Worm (Caenorhabditis elegans) whole organism, midembryonic: ENCODE data around the gene mlt-8.

ENCODE experiments used
- T22C8.4 ChIP-seq: fragments of 200-800 bp; sonication (Bioruptor generic); IDR thresholded peaks from 2 replicates; pipeline ENCODE4 v1.3.6; 2022; ENCODE audit warnings: missing genetic modification characterization, missing compliant biosample characterization
- cog-1 ChIP-seq: sonication (generic microtip); optimal IDR thresholded peaks from 2 replicates; lab custom pipeline; 2016; ENCODE audit warnings: missing genetic modification characterization, missing compliant biosample characterization
- flt-1 ChIP-seq: fragments of 200-800 bp; sonication (Bioruptor generic); IDR thresholded peaks from 2 replicates; pipeline ENCODE4 v1.3.6; 2022; ENCODE audit warnings: missing genetic modification characterization, missing compliant biosample characterization
- klf-2 ChIP-seq: fragments of 200-800 bp; sonication (Bioruptor generic); conservative IDR thresholded peaks from 2 replicates; pipeline ENCODE4 v1.3.6; 2022; ENCODE audit warnings: missing genetic modification reagents, missing genetic modification characterization, missing compliant biosample characterization
- med-1 ChIP-seq: sonication (generic microtip); optimal IDR thresholded peaks from 2 replicates; lab custom pipeline; 2017; ENCODE audit warnings: missing genetic modification characterization, mild to moderate bottlenecking, missing compliant biosample characterization, antibody characterized with exemption, missing genetic modification reagents; ENCODE audit not compliant: insufficient read depth
- ref-1 ChIP-seq: fragments of 200-800 bp; sonication (Bioruptor generic); conservative IDR thresholded peaks from 2 replicates; pipeline ENCODE4 v1.3.6; 2022; ENCODE audit warnings: missing genetic modification reagents, missing genetic modification characterization, missing compliant biosample characterization
- tab-1 ChIP-seq: fragments of 200-800 bp; sonication (Bioruptor generic); IDR thresholded peaks from 2 replicates; pipeline ENCODE4 v1.3.6; 2022; ENCODE audit warnings: missing genetic modification characterization, missing compliant biosample characterization
- ztf-23 ChIP-seq: fragments of 200-800 bp; sonication (Bioruptor generic); IDR thresholded peaks from 2 replicates; pipeline ENCODE4 v1.3.6; 2022; ENCODE audit warnings: missing genetic modification reagents, missing genetic modification characterization, missing compliant biosample characterization
- ztf-29 ChIP-seq: fragments of 200-800 bp; sonication (Bioruptor generic); IDR thresholded peaks from 2 replicates; pipeline ENCODE4 v1.3.6; 2022; ENCODE audit warnings: missing genetic modification reagents, missing genetic modification characterization, missing compliant biosample characterization

Gene mlt-8

ce11 chrII:577632-578031 is 5.7 kb upstream of the mlt-8 start, which contains the start of gene W08F4.7:
TSS of gene W08F4.7 (minus strand) at chrII:577732.
- TF ChIP-seq cog-1 (tag; lab: Kevin White, UChicago) (no peak), med-1 (GFP tag; lab: Kevin White, UChicago) (no peak), T22C8.4 (GFP tag; lab: Robert Waterston, UW) (no peak), ref-1 (no peak), tab-1 (GFP tag; lab: Robert Waterston, UW) (no peak), ztf-29 (GFP tag; lab: Robert Waterston, UW) (no peak), klf-2 (GFP tag; lab: Robert Waterston, UW) (no peak), ztf-23 (GFP tag; lab: Robert Waterston, UW) (no peak), flt-1 (GFP tag; lab: Robert Waterston, UW) (no peak)

ce11 chrII:574064-574463 is 2.2 kb upstream of the mlt-8 start:
- TF ChIP-seq cog-1 (tag; lab: Kevin White, UChicago) (no peak), T22C8.4 (GFP tag; lab: Robert Waterston, UW) (no peak), ztf-23 (GFP tag; lab: Robert Waterston, UW) (no peak), med-1 (GFP tag; lab: Kevin White, UChicago) (no peak), klf-2 (GFP tag; lab: Robert Waterston, UW) (no peak), ztf-29 (GFP tag; lab: Robert Waterston, UW) (no peak), ref-1 (no peak), flt-1 (GFP tag; lab: Robert Waterston, UW) (no peak), tab-1 (GFP tag; lab: Robert Waterston, UW) (no peak)

ce11 chrII:573580-573979 is 1.7 kb upstream of the mlt-8 start:
- TF ChIP-seq ztf-29 (GFP tag; lab: Robert Waterston, UW): peak; percentile 32; the same call in 1 of the 2 replicates

- TF ChIP-seq ztf-29 (GFP tag; lab: Robert Waterston, UW): no peak
- no peak for TF ChIP-seq ref-1
- TF ChIP-seq ztf-23 (GFP tag; lab: Robert Waterston, UW): no peak
- TF ChIP-seq med-1 (GFP tag; lab: Kevin White, UChicago): no peak
- no peak for TF ChIP-seq T22C8.4 (GFP tag; lab: Robert Waterston, UW)
- TF ChIP-seq klf-2 (GFP tag; lab: Robert Waterston, UW): no peak
- TF ChIP-seq tab-1 (GFP tag; lab: Robert Waterston, UW): no peak
- TF ChIP-seq cog-1 (tag; lab: Kevin White, UChicago): no peak
- no peak for TF ChIP-seq flt-1 (GFP tag; lab: Robert Waterston, UW)
Measured at ce11 chrII:568776-569175, 3.1 kb downstream of the mlt-8 start, which contains the start of gene W08F4.5. TSS of gene W08F4.5 (minus strand) at chrII:568876.

ce11 chrII:556185-556584 is 15.7 kb downstream of the mlt-8 start, which contains the start of the genes C09E8.1 and C09E8.6:
TSS of gene C09E8.1 (plus strand) at chrII:556485.
TSS of gene C09E8.6 (plus strand) at chrII:556497.
- TF ChIP-seq ztf-23 (GFP tag; lab: Robert Waterston, UW): no peak
- no peak for TF ChIP-seq klf-2 (GFP tag; lab: Robert Waterston, UW)
- TF ChIP-seq cog-1 (tag; lab: Kevin White, UChicago): no peak
- TF ChIP-seq flt-1 (GFP tag; lab: Robert Waterston, UW): no peak
- no peak for TF ChIP-seq T22C8.4 (GFP tag; lab: Robert Waterston, UW)
- no peak for TF ChIP-seq ref-1
- TF ChIP-seq tab-1 (GFP tag; lab: Robert Waterston, UW): no peak
- TF ChIP-seq med-1 (GFP tag; lab: Kevin White, UChicago): no peak
- TF ChIP-seq ztf-29 (GFP tag; lab: Robert Waterston, UW): no peak

ce11 chrII:555371-555770 is 16.5 kb downstream of the mlt-8 start:
- no peak for TF ChIP-seq med-1 (GFP tag; lab: Kevin White, UChicago)
- TF ChIP-seq klf-2 (GFP tag; lab: Robert Waterston, UW): no peak
- no peak for TF ChIP-seq cog-1 (tag; lab: Kevin White, UChicago)
- no peak for TF ChIP-seq tab-1 (GFP tag; lab: Robert Waterston, UW)
- TF ChIP-seq ref-1: no peak
- no peak for TF ChIP-seq flt-1 (GFP tag; lab: Robert Waterston, UW)
- TF ChIP-seq T22C8.4 (GFP tag; lab: Robert Waterston, UW): peak; percentile 52

ce11 chrII:551245-551904 is 20.5 kb downstream of the mlt-8 start, which contains the start of gene lips-7:
TSS of gene lips-7 (plus strand) at chrII:551854.
- TF ChIP-seq tab-1 (GFP tag; lab: Robert Waterston, UW): no peak

DNA sequence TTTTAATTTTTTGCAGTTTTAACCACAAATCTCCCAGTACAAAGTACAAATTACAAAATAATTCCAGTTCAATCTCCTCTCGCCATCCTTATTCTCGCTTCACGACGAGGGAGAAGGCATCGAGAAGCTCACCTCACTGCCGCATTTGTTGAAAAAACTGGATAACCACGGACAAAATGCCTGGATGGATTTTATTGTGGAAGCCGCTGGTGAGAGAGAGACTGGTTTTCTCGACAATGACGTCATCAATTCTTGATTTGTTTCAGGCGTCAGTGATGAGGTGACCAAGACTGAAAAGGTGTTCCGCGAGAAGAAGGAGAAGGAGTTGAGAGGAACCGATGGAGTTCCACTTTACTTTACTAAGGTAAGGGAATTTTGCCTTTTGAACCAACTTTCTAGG is 22.4 kb downstream of the mlt-8 start:
- TF ChIP-seq ztf-23 (GFP tag; lab: Robert Waterston, UW) (no peak), tab-1 (GFP tag; lab: Robert Waterston, UW) (no peak), T22C8.4 (GFP tag; lab: Robert Waterston, UW) (no peak), ztf-29 (GFP tag; lab: Robert Waterston, UW) (no peak), cog-1 (tag; lab: Kevin White, UChicago) (no peak), flt-1 (GFP tag; lab: Robert Waterston, UW) (no peak), klf-2 (GFP tag; lab: Robert Waterston, UW) (no peak), ref-1 (no peak), med-1 (GFP tag; lab: Kevin White, UChicago) (no peak)

- no peak for TF ChIP-seq ztf-29 (GFP tag; lab: Robert Waterston, UW)
- no peak for TF ChIP-seq tab-1 (GFP tag; lab: Robert Waterston, UW)
- no peak for TF ChIP-seq T22C8.4 (GFP tag; lab: Robert Waterston, UW)
Measured at ce11 chrII:546405-546804, 25.5 kb downstream of the mlt-8 start, which contains the start of gene mlt-10. TSS of gene mlt-10 (plus strand) at chrII:546705.

DNA sequence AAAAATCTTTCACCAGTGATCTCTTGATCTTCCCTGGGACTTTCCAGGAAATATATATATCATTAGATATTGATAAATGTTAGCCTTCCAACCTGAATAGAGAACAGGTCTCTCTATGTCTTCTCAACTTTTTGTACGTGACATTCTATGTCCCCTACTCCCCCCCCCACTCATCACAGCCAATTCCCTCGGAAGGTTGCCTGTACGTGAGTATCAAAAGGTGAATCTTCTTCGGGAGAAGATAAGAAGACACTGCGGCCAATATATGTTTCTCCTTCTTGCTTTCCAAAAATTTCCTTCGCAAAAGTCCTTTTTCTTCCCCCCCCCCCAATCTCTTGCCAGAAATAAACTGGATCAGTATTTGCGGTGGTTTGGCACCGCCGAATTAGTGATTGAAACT is 29.5 kb downstream of the mlt-8 start:
- TF ChIP-seq flt-1 (GFP tag; lab: Robert Waterston, UW) (0 out of 2 replicates have a peak, but pooled peaks have one; percentile 14), cog-1 (tag; lab: Kevin White, UChicago) (no peak)
